Fruit fly (Drosophila melanogaster) whole organism, prepupa: ENCODE measurements around the gene CG18476.

ENCODE experiments used
- Blimp-1 ChIP-seq: fragments of 200-800 bp; sonication (Bioruptor generic); optimal IDR thresholded peaks from 3 replicates; lab custom pipeline; 2017; ENCODE audit warnings: missing biosample characterization, missing genetic modification characterization, mild to moderate bottlenecking, moderate library complexity, missing genetic modification reagents
- CG10631 ChIP-seq: fragments of 200-800 bp; sonication (Bioruptor generic); optimal IDR thresholded peaks from 2 replicates; lab custom pipeline; 2016; ENCODE audit warnings: missing biosample characterization, missing genetic modification characterization
- CG11762 ChIP-seq: fragments of 200-800 bp; sonication (Bioruptor generic); optimal IDR thresholded peaks from 3 replicates; lab custom pipeline; 2016; ENCODE audit warnings: missing biosample characterization, missing genetic modification characterization; ENCODE audit not compliant: insufficient read depth
- CG6808 ChIP-seq: fragments of 200-800 bp; sonication (Bioruptor generic); optimal IDR thresholded peaks from 3 replicates; lab custom pipeline; 2017; ENCODE audit warnings: missing biosample characterization, missing genetic modification characterization, mild to moderate bottlenecking, moderate library complexity, missing genetic modification reagents
- CG6854 ChIP-seq: fragments of 200-800 bp; sonication (Bioruptor generic); optimal IDR thresholded peaks from 2 replicates; lab custom pipeline; 2017; ENCODE audit warnings: missing biosample characterization, mild to moderate bottlenecking, missing genetic modification characterization
- Hr39 ChIP-seq: fragments of 200-800 bp; sonication (Bioruptor generic); optimal IDR thresholded peaks from 2 replicates; lab custom pipeline; 2016; ENCODE audit warnings: missing biosample characterization, missing genetic modification characterization
- Sox102F ChIP-seq: fragments of 200-800 bp; sonication (Bioruptor generic); optimal IDR thresholded peaks from 2 replicates; lab custom pipeline; 2016; ENCODE audit warnings: missing biosample characterization, mild to moderate bottlenecking, missing genetic modification characterization
- Sox14 ChIP-seq: fragments of 200-800 bp; sonication (Bioruptor generic); optimal IDR thresholded peaks from 3 replicates; lab custom pipeline; 2016; ENCODE audit warnings: missing biosample characterization, missing genetic modification characterization
- acj6 ChIP-seq: fragments of 200-800 bp; sonication (Bioruptor generic); optimal IDR thresholded peaks from 3 replicates; lab custom pipeline; 2016; ENCODE audit warnings: missing biosample characterization, missing genetic modification characterization
- cyc ChIP-seq: fragments of 200-800 bp; sonication (Bioruptor generic); optimal IDR thresholded peaks from 3 replicates; lab custom pipeline; 2016; ENCODE audit warnings: missing biosample characterization, missing genetic modification characterization
- salr ChIP-seq, 2 experiments: fragments of 200-800 bp; sonication (Bioruptor generic); optimal IDR thresholded peaks; 3 replicates each; lab custom pipeline; 2016 to 2018; ENCODE audit warnings: missing biosample characterization in 2 of 2, missing genetic modification characterization in 2 of 2, mild to moderate bottlenecking in 1 of 2

dm6 chr3R:11683675-11684074 is 5.8 kb upstream of the CG18476 start:
- TF ChIP-seq CG6808 (GFP tag; lab: Kevin White, UChicago) (no peak), Sox14 (GFP tag; lab: Kevin White, UChicago) (no peak), acj6 (GFP tag; lab: Kevin White, UChicago) (no peak), CG6854 (GFP tag; lab: Kevin White, UChicago) (no peak), CG11762 (GFP tag; lab: Kevin White, UChicago) (no peak), Blimp-1 (GFP tag; lab: Kevin White, UChicago) (no peak), CG10631 (no peak), cyc (GFP tag; lab: Kevin White, UChicago) (no peak), salr (GFP tag; optimal IDR thresholded peaks at IDR 0.05; lab: Kevin White, UChicago) (no peak), Hr39 (GFP tag; lab: Kevin White, UChicago) (no peak), Sox102F (GFP tag; lab: Kevin White, UChicago) (no peak)
